Worm (Caenorhabditis elegans) whole organism, young adult: ENCODE data around the gene F42E8.1.
A peak's percentile ranks its signal among the peaks of the same experiment; 100 is the strongest.

Experiments
- C06A6.2 ChIP-seq: fragments of 200-800 bp; sonication (Bioruptor generic); conservative IDR thresholded peaks from 2 replicates; pipeline ENCODE4 v1.3.6; 2022; ENCODE audit warnings: missing genetic modification characterization, missing compliant biosample characterization
- D2030.7 ChIP-seq: fragments of 200-800 bp; sonication (Bioruptor generic); IDR thresholded peaks from 2 replicates; pipeline ENCODE4 v1.3.6; 2022; ENCODE audit warnings: missing genetic modification reagents, missing genetic modification characterization, missing compliant biosample characterization
- F10E7.11 ChIP-seq: sonication (generic microtip); optimal IDR thresholded peaks from 2 replicates; lab custom pipeline; 2017; ENCODE audit warnings: mild to moderate bottlenecking, missing genetic modification characterization, moderate library complexity, missing compliant biosample characterization
- F57A8.1 ChIP-seq: fragments of 200-800 bp; sonication (Bioruptor generic); optimal IDR thresholded peaks from 2 replicates; lab custom pipeline; 2018; ENCODE audit warnings: mild to moderate bottlenecking, missing genetic modification characterization, moderate library complexity, missing compliant biosample characterization
- K11D2.4 ChIP-seq: fragments of 200-800 bp; sonication (Bioruptor generic); IDR thresholded peaks from 2 replicates; pipeline ENCODE4 v1.3.6; 2022; ENCODE audit warnings: missing genetic modification reagents, missing genetic modification characterization, missing compliant biosample characterization
- Y95B8A.8 ChIP-seq: fragments of 200-800 bp; sonication (Bioruptor generic); IDR thresholded peaks from 2 replicates; pipeline ENCODE4 v1.3.6; 2022; ENCODE audit warnings: missing genetic modification reagents, missing genetic modification characterization, missing compliant biosample characterization
- ZK185.1 ChIP-seq: sonication (generic microtip); optimal IDR thresholded peaks from 2 replicates; lab custom pipeline; 2016; ENCODE audit warnings: mild to moderate bottlenecking, missing genetic modification characterization, missing compliant biosample characterization; ENCODE audit not compliant: poor library complexity, severe bottlenecking
- atf-7 ChIP-seq: sonication (generic microtip); optimal IDR thresholded peaks from 2 replicates; lab custom pipeline; 2017; ENCODE audit warnings: mild to moderate bottlenecking, missing genetic modification characterization, missing compliant biosample characterization
- attf-5 ChIP-seq: fragments of 200-800 bp; sonication (Bioruptor generic); optimal IDR thresholded peaks from 2 replicates; lab custom pipeline; 2018; ENCODE audit warnings: mild to moderate bottlenecking, missing genetic modification characterization, missing compliant biosample characterization
- cebp-1 ChIP-seq, 2 experiments: fragments of 200-800 bp in 1 of 2; sonication (Bioruptor generic) in 1 of 2; sonication (generic microtip) in 1 of 2; IDR thresholded peaks in 1 of 2; optimal IDR thresholded peaks in 1 of 2; 2 replicates each; pipeline versions ENCODE4 v1.3.6 to Lab custom; 2017 to 2022; ENCODE audit warnings: missing compliant biosample characterization in 2 of 2, missing genetic modification characterization in 2 of 2, mild to moderate bottlenecking in 1 of 2, missing genetic modification reagents in 1 of 2, moderate library complexity in 1 of 2
- ceh-40 ChIP-seq: fragments of 200-800 bp; sonication (Bioruptor generic); IDR thresholded peaks from 2 replicates; pipeline ENCODE4 v1.3.6; 2022; ENCODE audit warnings: missing genetic modification characterization, missing compliant biosample characterization
- ceh-58 ChIP-seq: fragments of 200-800 bp; sonication (Bioruptor generic); IDR thresholded peaks from 2 replicates; pipeline ENCODE4 v1.3.6; 2022; ENCODE audit warnings: missing genetic modification characterization, missing compliant biosample characterization
- chd-7 ChIP-seq: sonication (generic microtip); optimal IDR thresholded peaks from 2 replicates; lab custom pipeline; 2016; ENCODE audit warnings: mild to moderate bottlenecking, missing genetic modification characterization, moderate library complexity, missing compliant biosample characterization
- dox-1 ChIP-seq: fragments of 200-800 bp; sonication (Bioruptor generic); IDR thresholded peaks from 2 replicates; pipeline ENCODE4 v1.3.6; 2022; ENCODE audit warnings: missing genetic modification reagents, missing genetic modification characterization, missing compliant biosample characterization
- dpl-1 ChIP-seq: fragments of 150-350 bp; optimal IDR thresholded peaks from 2 replicates; lab custom pipeline; 2014; ENCODE audit warnings: missing biosample characterization, missing genetic modification reagents, missing genetic modification characterization
- efl-1 ChIP-seq: fragments of 150-350 bp; optimal IDR thresholded peaks from 2 replicates; lab custom pipeline; 2014; ENCODE audit warnings: missing biosample characterization, missing genetic modification reagents, missing genetic modification characterization
- egl-44 ChIP-seq: fragments of 200-800 bp; sonication (Bioruptor generic); IDR thresholded peaks from 2 replicates; pipeline ENCODE4 v1.3.6; 2022; ENCODE audit warnings: missing genetic modification reagents, missing genetic modification characterization, missing compliant biosample characterization
- ets-4 ChIP-seq: fragments of 200-800 bp; sonication (Bioruptor generic); optimal IDR thresholded peaks from 2 replicates; lab custom pipeline; 2018; ENCODE audit warnings: mild to moderate bottlenecking, missing genetic modification characterization, missing compliant biosample characterization
- him-1 ChIP-seq: sonication (generic microtip); optimal IDR thresholded peaks from 2 replicates; lab custom pipeline; 2016; ENCODE audit warnings: missing genotype, missing genetic modification reagents, missing genetic modification characterization, missing compliant biosample characterization
- hlh-26 ChIP-seq: fragments of 200-800 bp; sonication (Bioruptor generic); conservative IDR thresholded peaks from 2 replicates; pipeline ENCODE4 v1.3.6; 2022; ENCODE audit warnings: missing genetic modification reagents, missing genetic modification characterization, missing compliant biosample characterization
- hmg-20 ChIP-seq: fragments of 200-800 bp; sonication (Bioruptor generic); IDR thresholded peaks from 2 replicates; pipeline ENCODE4 v1.3.6; 2022; ENCODE audit warnings: missing genetic modification reagents, missing genetic modification characterization, missing compliant biosample characterization
- let-607 ChIP-seq, 2 experiments: fragments of 200-800 bp in 1 of 2; sonication (Bioruptor generic) in 1 of 2; sonication (generic microtip) in 1 of 2; optimal IDR thresholded peaks; 2 replicates each; lab custom pipeline; 2016 to 2018; ENCODE audit warnings: mild to moderate bottlenecking in 2 of 2, missing compliant biosample characterization in 2 of 2, missing genetic modification characterization in 2 of 2, moderate library complexity in 2 of 2, missing genotype in 1 of 2
- lin-40 ChIP-seq: sonication (generic microtip); optimal IDR thresholded peaks from 2 replicates; lab custom pipeline; 2016; ENCODE audit warnings: missing genetic modification characterization, mild to moderate bottlenecking, missing compliant biosample characterization, missing genotype, missing genetic modification reagents
- lsl-1 ChIP-seq: fragments of 200-800 bp; sonication (Bioruptor generic); optimal IDR thresholded peaks from 2 replicates; lab custom pipeline; 2018; ENCODE audit warnings: mild to moderate bottlenecking, missing genetic modification characterization, moderate library complexity, missing compliant biosample characterization
- madf-10 ChIP-seq: sonication (generic microtip); optimal IDR thresholded peaks from 2 replicates; lab custom pipeline; 2016; ENCODE audit warnings: mild to moderate bottlenecking, missing genetic modification characterization, missing compliant biosample characterization
- mcd-1 ChIP-seq: fragments of 200-800 bp; sonication (Bioruptor generic); IDR thresholded peaks from 2 replicates; pipeline ENCODE4 v1.3.6; 2022; ENCODE audit warnings: missing genetic modification reagents, missing genetic modification characterization, missing compliant biosample characterization
- mel-28 ChIP-seq: sonication (generic microtip); optimal IDR thresholded peaks from 2 replicates; lab custom pipeline; 2016; ENCODE audit warnings: borderline replicate concordance, mild to moderate bottlenecking, missing genetic modification characterization, missing compliant biosample characterization
- nfya-2 ChIP-seq: fragments of 200-800 bp; sonication (Bioruptor generic); IDR thresholded peaks from 2 replicates; pipeline ENCODE4 v1.3.6; 2022; ENCODE audit warnings: missing genetic modification reagents, missing genetic modification characterization, missing compliant biosample characterization
- nfyb-1 ChIP-seq: fragments of 200-800 bp; sonication (Bioruptor generic); IDR thresholded peaks from 2 replicates; pipeline ENCODE4 v1.3.6; 2022; ENCODE audit warnings: missing genetic modification reagents, missing genetic modification characterization, missing compliant biosample characterization
- nhr-120 ChIP-seq: fragments of 200-800 bp; sonication (Bioruptor generic); IDR thresholded peaks from 2 replicates; pipeline ENCODE4 v1.3.6; 2022; ENCODE audit warnings: missing genetic modification characterization, missing compliant biosample characterization
- nhr-80 ChIP-seq: sonication (generic microtip); optimal IDR thresholded peaks from 2 replicates; lab custom pipeline; 2016; ENCODE audit warnings: missing genetic modification characterization, missing compliant biosample characterization
- nhr-90 ChIP-seq: sonication (generic microtip); optimal IDR thresholded peaks from 2 replicates; lab custom pipeline; 2016; ENCODE audit warnings: missing genotype, mild to moderate bottlenecking, missing genetic modification characterization, missing compliant biosample characterization
- sdz-38 ChIP-seq: sonication (generic microtip); optimal IDR thresholded peaks from 2 replicates; lab custom pipeline; 2016; ENCODE audit warnings: missing genotype, missing genetic modification characterization, missing compliant biosample characterization
- snpc-1.3 ChIP-seq: sonication (generic microtip); optimal IDR thresholded peaks from 2 replicates; lab custom pipeline; 2017; ENCODE audit warnings: missing genetic modification characterization, mild to moderate bottlenecking, missing compliant biosample characterization, antibody characterized with exemption, moderate library complexity, missing genotype, missing genetic modification reagents; ENCODE audit not compliant: insufficient read depth
- snpc-4 ChIP-seq, 5 experiments: fragments of 150-350 bp in 1 of 5; sonication (generic microtip) in 4 of 5; optimal IDR thresholded peaks; 2 replicates each; lab custom pipeline; 2014 to 2018; ENCODE audit warnings: missing genetic modification characterization in 5 of 5, missing biosample characterization in 3 of 5, antibody characterized with exemption in 2 of 5, mild to moderate bottlenecking in 2 of 5, missing compliant biosample characterization in 2 of 5, missing genotype in 2 of 5, moderate library complexity in 2 of 5, missing genetic modification reagents in 1 of 5
- tlf-1 ChIP-seq: fragments of 200-800 bp; sonication (Bioruptor generic); optimal IDR thresholded peaks from 2 replicates; lab custom pipeline; 2018; ENCODE audit warnings: mild to moderate bottlenecking, missing genetic modification characterization, missing compliant biosample characterization
- unc-62 ChIP-seq: fragments of 150-350 bp; optimal IDR thresholded peaks from 2 replicates; lab custom pipeline; 2014; ENCODE audit warnings: missing biosample characterization, missing genetic modification reagents, missing genetic modification characterization
- xnd-1 ChIP-seq: sonication (generic microtip); optimal IDR thresholded peaks from 2 replicates; lab custom pipeline; 2016; ENCODE audit warnings: missing genotype, missing genetic modification reagents, missing genetic modification characterization, missing compliant biosample characterization
- ztf-22 ChIP-seq: fragments of 200-800 bp; sonication (Bioruptor generic); optimal IDR thresholded peaks from 2 replicates; lab custom pipeline; 2018; ENCODE audit warnings: mild to moderate bottlenecking, missing genetic modification characterization, moderate library complexity, missing compliant biosample characterization
- ztf-28 ChIP-seq: fragments of 200-800 bp; sonication (Bioruptor generic); IDR thresholded peaks from 2 replicates; pipeline ENCODE4 v1.3.6; 2022; ENCODE audit warnings: missing genetic modification reagents, missing genetic modification characterization, missing compliant biosample characterization

Gene F42E8.1

ce11 chrV:13043195-13043762 is 18.7 kb upstream of the F42E8.1 start, which contains the start of gene lap-2:
Gene lap-2 (plus strand): TSS chrV:13043712.
- TF ChIP-seq dpl-1 (GFP tag; lab: Kevin White, UChicago): no peak
- TF ChIP-seq nhr-120: no peak
- no peak for TF ChIP-seq D2030.7 (GFP tag; lab: Robert Waterston, UW)
- TF ChIP-seq nhr-80 (tag; lab: Kevin White, UChicago): peak; percentile 82
- no peak for TF ChIP-seq F10E7.11
- peak; percentile 46 for TF ChIP-seq nhr-90
- no peak for TF ChIP-seq F57A8.1
- no peak for TF ChIP-seq efl-1
- TF ChIP-seq nfya-2 (GFP tag; lab: Robert Waterston, UW): no peak
- TF ChIP-seq mcd-1 (GFP tag; lab: Robert Waterston, UW): 0 out of 2 replicates have a peak, but pooled peaks have one; percentile 26
- TF ChIP-seq chd-7 (tag; lab: Kevin White, UChicago): peak; percentile 51
- no peak for TF ChIP-seq xnd-1 (tag; lab: Kevin White, UChicago)
- TF ChIP-seq K11D2.4 (GFP tag; lab: Robert Waterston, UW): 0 out of 2 replicates have a peak, but pooled peaks have one; percentile 33
- TF ChIP-seq ztf-28 (GFP tag; lab: Robert Waterston, UW): no peak
- peak; percentile 51; the same call in 1 of the 2 replicates for TF ChIP-seq cebp-1 (GFP tag; IDR thresholded peaks at IDR 0.05; lab: Robert Waterston, UW)
- TF ChIP-seq cebp-1 (tag; optimal IDR thresholded peaks at IDR 0.05; lab: Kevin White, UChicago): peak; percentile 67
- TF ChIP-seq ztf-22 (GFP tag; lab: Kevin White, UChicago): peak; percentile 33
- TF ChIP-seq let-607 (tag; optimal IDR thresholded peaks at IDR 0.05; lab: Kevin White, UChicago): peak; percentile 48 to 52
- TF ChIP-seq dox-1: peak; percentile 52
- no peak for TF ChIP-seq hlh-26 (GFP tag; lab: Robert Waterston, UW)
- TF ChIP-seq sdz-38 (tag; lab: Kevin White, UChicago): no peak
- peak; percentile 16 for TF ChIP-seq lsl-1 (GFP tag; lab: Kevin White, UChicago)
- peak; percentile 42 for TF ChIP-seq tlf-1 (GFP tag; lab: Kevin White, UChicago)
- no peak for TF ChIP-seq ceh-58 (GFP tag; lab: Robert Waterston, UW)
- TF ChIP-seq unc-62 (GFP tag; lab: Kevin White, UChicago): peak; percentile 90
- no peak for TF ChIP-seq him-1 (tag; lab: Kevin White, UChicago)
- TF ChIP-seq madf-10 (tag; lab: Kevin White, UChicago): peak; percentile 16
- TF ChIP-seq lin-40 (tag; lab: Kevin White, UChicago): peak; percentile 5
- TF ChIP-seq C06A6.2 (GFP tag; lab: Robert Waterston, UW): no peak
- TF ChIP-seq snpc-1.3 (tag; lab: Kevin White, UChicago): no peak
- no peak for TF ChIP-seq hmg-20
- no peak for TF ChIP-seq mel-28 (tag; lab: Kevin White, UChicago)
- peak; percentile 46 for TF ChIP-seq ZK185.1
- TF ChIP-seq ceh-40 (GFP tag; lab: Robert Waterston, UW): no peak
- TF ChIP-seq attf-5 (GFP tag; lab: Kevin White, UChicago): no peak
- TF ChIP-seq snpc-4 (GFP tag; optimal IDR thresholded peaks at IDR 0.05; lab: Kevin White, UChicago): no peak
- TF ChIP-seq snpc-4 (tag; optimal IDR thresholded peaks at IDR 0.05; lab: Kevin White, UChicago): peak in 1 of 4 experiments; percentile 26
- TF ChIP-seq Y95B8A.8 (GFP tag; lab: Robert Waterston, UW): 0 out of 2 replicates have a peak, but pooled peaks have one; percentile 29
- peak; percentile 72 for TF ChIP-seq atf-7
- peak; percentile 62; the same call in 1 of the 2 replicates for TF ChIP-seq nfyb-1 (GFP tag; lab: Robert Waterston, UW)
- peak; percentile 64 for TF ChIP-seq ets-4 (GFP tag; lab: Kevin White, UChicago)
- peak; percentile 53; the same call in 1 of the 2 replicates for TF ChIP-seq egl-44
